Worm (Caenorhabditis elegans) whole organism, L2 larva: ENCODE measurements around the gene D1005.2.

Experiments used
- C34F6.9 ChIP-seq: fragments of 150-350 bp; optimal IDR thresholded peaks from 2 replicates; lab custom pipeline; 2014; ENCODE audit warnings: missing biosample characterization, missing genetic modification characterization
- F13H6.1 ChIP-seq: sonication (generic microtip); optimal IDR thresholded peaks from 2 replicates; lab custom pipeline; 2016; ENCODE audit warnings: missing genetic modification characterization, missing compliant biosample characterization
- R02D3.7 ChIP-seq: fragments of 150-350 bp; optimal IDR thresholded peaks from 2 replicates; lab custom pipeline; 2014; ENCODE audit warnings: missing biosample characterization, missing genetic modification characterization
- Y55F3AM.14 ChIP-seq: fragments of 200-800 bp; sonication (Bioruptor generic); optimal IDR thresholded peaks from 2 replicates; lab custom pipeline; 2018; ENCODE audit warnings: mild to moderate bottlenecking, missing genetic modification characterization, missing compliant biosample characterization
- ZK546.5 ChIP-seq: sonication (generic microtip); optimal IDR thresholded peaks from 2 replicates; lab custom pipeline; 2017; ENCODE audit warnings: missing biosample characterization, missing genetic modification characterization
- alr-1 ChIP-seq: fragments of 150-350 bp; optimal IDR thresholded peaks from 2 replicates; lab custom pipeline; 2014; ENCODE audit warnings: missing biosample characterization, missing genetic modification characterization
- aly-2 ChIP-seq: fragments of 150-350 bp; optimal IDR thresholded peaks from 2 replicates; lab custom pipeline; 2014; ENCODE audit warnings: missing biosample characterization, missing genetic modification characterization
- ama-1 ChIP-seq: fragments of 150-350 bp; optimal IDR thresholded peaks from 2 replicates; lab custom pipeline; 2018; ENCODE audit warnings: inconsistent platforms
- blmp-1 ChIP-seq: sonication (generic microtip); optimal IDR thresholded peaks from 2 replicates; lab custom pipeline; 2017; ENCODE audit warnings: missing genetic modification characterization, mild to moderate bottlenecking, missing compliant biosample characterization, antibody characterized with exemption, moderate library complexity; ENCODE audit not compliant: insufficient read depth
- ceh-16 ChIP-seq: fragments of 150-350 bp; optimal IDR thresholded peaks from 2 replicates; lab custom pipeline; 2014; ENCODE audit warnings: missing biosample characterization, missing genetic modification characterization
- ceh-82 ChIP-seq: fragments of 150-350 bp; optimal IDR thresholded peaks from 2 replicates; lab custom pipeline; 2014; ENCODE audit warnings: missing biosample characterization, missing genetic modification characterization
- crh-2 ChIP-seq: sonication (generic microtip); optimal IDR thresholded peaks from 2 replicates; lab custom pipeline; 2017; ENCODE audit warnings: missing biosample characterization, missing genetic modification characterization
- dmd-4 ChIP-seq: sonication (generic microtip); optimal IDR thresholded peaks from 2 replicates; lab custom pipeline; 2017; ENCODE audit warnings: missing biosample characterization, missing genetic modification characterization
- egl-27 ChIP-seq: sonication (generic microtip); optimal IDR thresholded peaks from 3 replicates; lab custom pipeline; 2017; ENCODE audit warnings: missing biosample characterization, missing genetic modification reagents, missing genetic modification characterization
- elt-1 ChIP-seq: fragments of 150-350 bp; optimal IDR thresholded peaks from 2 replicates; lab custom pipeline; 2014; ENCODE audit warnings: missing biosample characterization, missing genetic modification characterization
- elt-3 ChIP-seq: sonication (generic microtip); optimal IDR thresholded peaks from 2 replicates; lab custom pipeline; 2017; ENCODE audit warnings: missing biosample characterization, missing genetic modification characterization
- fos-1 ChIP-seq: fragments of 150-350 bp; optimal IDR thresholded peaks from 2 replicates; lab custom pipeline; 2014; ENCODE audit warnings: missing biosample characterization, missing genetic modification characterization
- gmeb-1 ChIP-seq: fragments of 150-350 bp; optimal IDR thresholded peaks from 2 replicates; lab custom pipeline; 2014; ENCODE audit warnings: missing biosample characterization, missing genetic modification characterization
- lin-11 ChIP-seq: fragments of 150-350 bp; sonication (generic microtip); optimal IDR thresholded peaks from 2 replicates; lab custom pipeline; 2014; ENCODE audit warnings: missing biosample characterization, missing genetic modification characterization, inconsistent platforms, mixed read lengths
- lin-13 ChIP-seq: fragments of 150-350 bp; optimal IDR thresholded peaks from 2 replicates; lab custom pipeline; 2014; ENCODE audit warnings: missing biosample characterization, missing genetic modification reagents, missing genetic modification characterization
- lin-39 ChIP-seq: fragments of 150-350 bp; optimal IDR thresholded peaks from 2 replicates; lab custom pipeline; 2014; ENCODE audit warnings: missing biosample characterization, missing genetic modification reagents, missing genetic modification characterization
- lsy-2 ChIP-seq, 2 experiments: fragments of 150-350 bp in 1 of 2; sonication (generic microtip) in 1 of 2; optimal IDR thresholded peaks; 2 replicates each; lab custom pipeline; 2014 to 2017; ENCODE audit warnings: missing biosample characterization in 2 of 2, missing genetic modification characterization in 2 of 2
- mab-5 ChIP-seq: fragments of 150-350 bp; optimal IDR thresholded peaks from 2 replicates; lab custom pipeline; 2014; ENCODE audit warnings: missing biosample characterization, missing genetic modification characterization
- mbf-1 ChIP-seq: sonication (generic microtip); optimal IDR thresholded peaks from 2 replicates; lab custom pipeline; 2017; ENCODE audit warnings: missing biosample characterization, missing genetic modification characterization
- mdl-1 ChIP-seq, 2 experiments: fragments of 150-350 bp in 1 of 2; sonication (generic microtip) in 1 of 2; optimal IDR thresholded peaks; 2 replicates each; lab custom pipeline; 2017; ENCODE audit warnings: missing biosample characterization in 2 of 2, missing genetic modification characterization in 2 of 2
- nhr-10 ChIP-seq: sonication (generic microtip); optimal IDR thresholded peaks from 2 replicates; lab custom pipeline; 2017; ENCODE audit warnings: missing biosample characterization, missing genetic modification characterization
- nhr-11 ChIP-seq: fragments of 150-350 bp; optimal IDR thresholded peaks from 2 replicates; lab custom pipeline; 2014; ENCODE audit warnings: missing biosample characterization, missing genetic modification characterization
- nhr-12 ChIP-seq: fragments of 150-350 bp; optimal IDR thresholded peaks from 2 replicates; lab custom pipeline; 2014; ENCODE audit warnings: missing biosample characterization, missing genetic modification characterization
- nhr-129 ChIP-seq: fragments of 150-350 bp; optimal IDR thresholded peaks from 2 replicates; lab custom pipeline; 2014; ENCODE audit warnings: missing biosample characterization, missing genetic modification characterization
- nhr-21 ChIP-seq: fragments of 150-350 bp; optimal IDR thresholded peaks from 2 replicates; lab custom pipeline; 2014; ENCODE audit warnings: missing biosample characterization, missing genetic modification characterization
- nhr-23 ChIP-seq: fragments of 150-350 bp; optimal IDR thresholded peaks from 2 replicates; lab custom pipeline; 2014; ENCODE audit warnings: missing biosample characterization, missing genetic modification reagents, missing genetic modification characterization
- nhr-237 ChIP-seq: fragments of 150-350 bp; optimal IDR thresholded peaks from 2 replicates; lab custom pipeline; 2014; ENCODE audit warnings: missing biosample characterization, missing genetic modification characterization
- nhr-25 ChIP-seq: fragments of 150-350 bp; sonication (generic microtip); optimal IDR thresholded peaks from 3 replicates; lab custom pipeline; 2014; ENCODE audit warnings: missing biosample characterization, missing genetic modification characterization
- nhr-6 ChIP-seq: fragments of 150-350 bp; optimal IDR thresholded peaks from 2 replicates; lab custom pipeline; 2014; ENCODE audit warnings: missing biosample characterization, missing genetic modification characterization
- nhr-77 ChIP-seq: fragments of 150-350 bp; optimal IDR thresholded peaks from 2 replicates; lab custom pipeline; 2014; ENCODE audit warnings: missing biosample characterization, missing genetic modification characterization
- peb-1 ChIP-seq: fragments of 150-350 bp; optimal IDR thresholded peaks from 2 replicates; lab custom pipeline; 2014; ENCODE audit warnings: missing biosample characterization, missing genetic modification characterization
- sem-4 ChIP-seq: fragments of 150-350 bp; optimal IDR thresholded peaks from 2 replicates; lab custom pipeline; 2014; ENCODE audit warnings: missing biosample characterization, missing genetic modification reagents, missing genetic modification characterization
- skn-1 ChIP-seq: sonication (generic microtip); optimal IDR thresholded peaks from 2 replicates; lab custom pipeline; 2017; ENCODE audit warnings: missing biosample characterization, missing genetic modification characterization
- sma-3 ChIP-seq: sonication (generic microtip); optimal IDR thresholded peaks from 2 replicates; lab custom pipeline; 2016; ENCODE audit warnings: missing genetic modification reagents, missing genetic modification characterization, missing compliant biosample characterization
- sma-9 ChIP-seq, 2 experiments: fragments of 150-350 bp in 1 of 2; sonication (generic microtip) in 1 of 2; optimal IDR thresholded peaks; 2 replicates each; lab custom pipeline; 2014 to 2016; ENCODE audit warnings: missing genetic modification characterization in 2 of 2, mild to moderate bottlenecking in 1 of 2, missing biosample characterization in 1 of 2, missing compliant biosample characterization in 1 of 2, missing genetic modification reagents in 1 of 2, moderate library complexity in 1 of 2
- snpc-4 ChIP-seq: fragments of 150-350 bp; optimal IDR thresholded peaks from 2 replicates; lab custom pipeline; 2014; ENCODE audit warnings: missing biosample characterization, missing genetic modification characterization
- unc-39 ChIP-seq: fragments of 150-350 bp; optimal IDR thresholded peaks from 2 replicates; lab custom pipeline; 2014; ENCODE audit warnings: missing biosample characterization, missing genetic modification characterization
- unc-55 ChIP-seq: fragments of 150-350 bp; sonication (generic microtip); optimal IDR thresholded peaks from 3 replicates; lab custom pipeline; 2014; ENCODE audit warnings: missing biosample characterization, missing genetic modification reagents, missing genetic modification characterization
- unc-62 ChIP-seq: fragments of 150-350 bp; optimal IDR thresholded peaks from 2 replicates; lab custom pipeline; 2014; ENCODE audit warnings: missing biosample characterization, missing genetic modification reagents, missing genetic modification characterization
- zag-1 ChIP-seq: fragments of 150-350 bp; optimal IDR thresholded peaks from 2 replicates; lab custom pipeline; 2014; ENCODE audit warnings: missing biosample characterization, missing genetic modification characterization
- ztf-1 ChIP-seq: fragments of 200-800 bp; sonication (Bioruptor generic); conservative IDR thresholded peaks from 2 replicates; pipeline ENCODE4 v1.3.6; 2022; ENCODE audit warnings: missing genetic modification characterization, missing compliant biosample characterization
- ztf-11 ChIP-seq: sonication (generic microtip); optimal IDR thresholded peaks from 2 replicates; lab custom pipeline; 2017; ENCODE audit warnings: missing biosample characterization, missing genetic modification characterization
- ztf-4 ChIP-seq: fragments of 150-350 bp; optimal IDR thresholded peaks from 2 replicates; lab custom pipeline; 2014; ENCODE audit warnings: missing biosample characterization, missing genetic modification characterization

The D1005.2 gene

ce11 chrX:1446593-1447141, 12.2 kb upstream of the D1005.2 start, which contains the start of gene zfp-3 (continued):
- TF ChIP-seq nhr-6 (tag; lab: Kevin White, UChicago) (peak; percentile 93), lin-39 (tag; lab: Kevin White, UChicago) (peak; percentile 36), fos-1 (tag; lab: Kevin White, UChicago) (peak; percentile 97), lin-11 (tag; lab: Kevin White, UChicago) (peak; percentile 97), ztf-4 (tag; lab: Kevin White, UChicago) (peak; percentile 93), ceh-82 (tag; lab: Kevin White, UChicago) (no peak), mab-5 (peak; percentile 92), mbf-1 (no peak), nhr-12 (tag; lab: Kevin White, UChicago) (no peak), Y55F3AM.14 (GFP tag; lab: Kevin White, UChicago) (peak; percentile 60), nhr-25 (peak; percentile 96), nhr-77 (tag; lab: Kevin White, UChicago) (peak; percentile 36), ceh-16 (tag; lab: Kevin White, UChicago) (peak; percentile 44), sma-3 (peak; percentile 94), ZK546.5 (peak; percentile 69)

- TF ChIP-seq nhr-25 = peak; percentile 38
- TF ChIP-seq fos-1 (tag; lab: Kevin White, UChicago) = peak; percentile 18
- no peak for TF ChIP-seq snpc-4 (tag; lab: Kevin White, UChicago)
- TF ChIP-seq alr-1 = no peak
- no peak for TF ChIP-seq nhr-237 (tag; lab: Kevin White, UChicago)
- no peak for TF ChIP-seq mbf-1
- peak in 1 of 2 experiments; percentile 51 for TF ChIP-seq lsy-2 (tag; optimal IDR thresholded peaks at IDR 0.05; lab: Kevin White, UChicago)
- no peak for TF ChIP-seq dmd-4 (tag; lab: Kevin White, UChicago)
- peak; percentile 37 for TF ChIP-seq F13H6.1 (tag; lab: Kevin White, UChicago)
- TF ChIP-seq Y55F3AM.14 (GFP tag; lab: Kevin White, UChicago) = no peak
- TF ChIP-seq blmp-1 (tag; lab: Kevin White, UChicago) = no peak
- TF ChIP-seq R02D3.7 (tag; lab: Kevin White, UChicago) = no peak
- TF ChIP-seq egl-27 = no peak
- peak; percentile 60 for TF ChIP-seq C34F6.9 (tag; lab: Kevin White, UChicago)
- TF ChIP-seq nhr-129 (tag; lab: Kevin White, UChicago) = peak; percentile 70
- TF ChIP-seq ceh-82 (tag; lab: Kevin White, UChicago) = no peak
- peak in 1 of 2 experiments; percentile 22 for TF ChIP-seq mdl-1 (tag; optimal IDR thresholded peaks at IDR 0.05; lab: Kevin White, UChicago)
- no peak for TF ChIP-seq zag-1 (tag; lab: Kevin White, UChicago)
- no peak for TF ChIP-seq ztf-4 (tag; lab: Kevin White, UChicago)
- TF ChIP-seq nhr-6 (tag; lab: Kevin White, UChicago) = no peak
- TF ChIP-seq ceh-16 (tag; lab: Kevin White, UChicago) = no peak
- TF ChIP-seq skn-1 (tag; lab: Kevin White, UChicago) = no peak
- peak; percentile 41 for TF ChIP-seq lin-11 (tag; lab: Kevin White, UChicago)
- TF ChIP-seq crh-2 (tag; lab: Kevin White, UChicago) = peak; percentile 51
- no peak for TF ChIP-seq nhr-77 (tag; lab: Kevin White, UChicago)
- TF ChIP-seq nhr-12 (tag; lab: Kevin White, UChicago) = no peak
- no peak for TF ChIP-seq lin-39 (tag; lab: Kevin White, UChicago)
- TF ChIP-seq peb-1 (tag; lab: Kevin White, UChicago) = no peak
- no peak for TF ChIP-seq ztf-11
- no peak for TF ChIP-seq nhr-21
- no peak for TF ChIP-seq nhr-11
- no peak for TF ChIP-seq mab-5
- TF ChIP-seq nhr-23 (tag; lab: Kevin White, UChicago) = no peak
- no peak for TF ChIP-seq sem-4 (tag; lab: Kevin White, UChicago)
- no peak for TF ChIP-seq unc-39
- no peak for TF ChIP-seq aly-2 (tag; lab: Kevin White, UChicago)
- peak; percentile 14 for TF ChIP-seq lin-13 (GFP tag; lab: Kevin White, UChicago)
- no peak for TF ChIP-seq ama-1 (lab: Kevin White, UChicago)
- TF ChIP-seq sma-3 = peak; percentile 3
- TF ChIP-seq ztf-1 = no peak
- TF ChIP-seq elt-1 (tag; lab: Kevin White, UChicago) = no peak
- TF ChIP-seq ZK546.5 = no peak
- TF ChIP-seq unc-62 (GFP tag; lab: Kevin White, UChicago) = no peak
- no peak for TF ChIP-seq elt-3 (tag; lab: Kevin White, UChicago)
- no peak for TF ChIP-seq gmeb-1
- peak; percentile 28 for TF ChIP-seq sma-9 (GFP tag; optimal IDR thresholded peaks at IDR 0.05; lab: Kevin White, UChicago)
- TF ChIP-seq sma-9 (tag; optimal IDR thresholded peaks at IDR 0.05; lab: Kevin White, UChicago) = no peak
- no peak for TF ChIP-seq nhr-10
- peak; percentile 72 for TF ChIP-seq unc-55 (GFP tag; lab: Kevin White, UChicago)
Observed at ce11 chrX:1450352-1450818, 8.4 kb upstream of the D1005.2 start, which contains the start of gene W05H7.1. Gene W05H7.1 (plus strand): TSS chrX:1450768.
